Worm (Caenorhabditis elegans): ENCODE results near the gene T05A7.11.

- no peak for TF ChIP-seq F39B2.1 (GFP tag; IDR thresholded peaks at IDR 0.05)
- no peak for TF ChIP-seq mes-4 (tag; optimal IDR thresholded peaks at IDR 0.05)
- no peak for TF ChIP-seq pha-4 (tag; optimal IDR thresholded peaks at IDR 0.05)
- TF ChIP-seq B0336.3 (GFP tag; IDR thresholded peaks at IDR 0.05) = no peak
- no peak for TF ChIP-seq madf-6 (GFP tag; IDR thresholded peaks at IDR 0.05)
- no peak for TF ChIP-seq snpc-1.1 (tag; optimal IDR thresholded peaks at IDR 0.05; ENCODE audit: insufficient read depth)
- TF ChIP-seq lsy-27 (tag; optimal IDR thresholded peaks at IDR 0.05; ENCODE audit: borderline replicate concordance, insufficient read depth) = no peak
- TF ChIP-seq F33H1.4 (GFP tag; IDR thresholded peaks at IDR 0.05) = no peak
- TF ChIP-seq athp-1 (tag; optimal IDR thresholded peaks at IDR 0.05) = no peak
Measured at ce11 chrII:4655834-4656233, 9.4 kb downstream of the T05A7.11 start, which contains the start of gene fut-6.
